Worm (Caenorhabditis elegans) whole organism, young adult: ENCODE results near the gene fbxa-147.
A peak's percentile ranks its signal among the peaks of the same experiment; 100 is the strongest.

ENCODE experiments used
- B0035.1 ChIP-seq: sonication (generic microtip); optimal IDR thresholded peaks from 2 replicates; lab custom pipeline; 2016; ENCODE audit warnings: missing genetic modification characterization, mild to moderate bottlenecking, missing compliant biosample characterization, missing genotype, missing genetic modification reagents
- B0261.1 ChIP-seq: sonication (generic microtip); optimal IDR thresholded peaks from 2 replicates; lab custom pipeline; 2016; ENCODE audit warnings: mild to moderate bottlenecking, missing genetic modification characterization, moderate library complexity, missing compliant biosample characterization
- C06A6.2 ChIP-seq: fragments of 200-800 bp; sonication (Bioruptor generic); conservative IDR thresholded peaks from 2 replicates; pipeline ENCODE4 v1.3.6; 2022; ENCODE audit warnings: missing genetic modification characterization, missing compliant biosample characterization
- K12H6.12 ChIP-seq: fragments of 200-800 bp; sonication (Bioruptor generic); optimal IDR thresholded peaks from 2 replicates; lab custom pipeline; 2018; ENCODE audit warnings: mild to moderate bottlenecking, missing genetic modification characterization, missing compliant biosample characterization
- T26A5.8 ChIP-seq: sonication (generic microtip); optimal IDR thresholded peaks from 2 replicates; lab custom pipeline; 2016; ENCODE audit warnings: missing genetic modification characterization, missing compliant biosample characterization
- Y53G8AR.9 ChIP-seq: fragments of 200-800 bp; sonication (Bioruptor generic); conservative IDR thresholded peaks from 2 replicates; pipeline ENCODE4 v1.3.6; 2022; ENCODE audit warnings: missing genetic modification reagents, missing genetic modification characterization, missing compliant biosample characterization
- Y56A3A.18 ChIP-seq: fragments of 200-800 bp; sonication (Bioruptor generic); IDR thresholded peaks from 2 replicates; pipeline ENCODE4 v1.3.6; 2022; ENCODE audit warnings: missing genetic modification reagents, missing genetic modification characterization, missing compliant biosample characterization
- Y67H2A.10 ChIP-seq: fragments of 200-800 bp; sonication (Bioruptor generic); conservative IDR thresholded peaks from 2 replicates; pipeline ENCODE4 v1.3.6; 2022; ENCODE audit warnings: missing genetic modification reagents, missing genetic modification characterization, missing compliant biosample characterization
- Y79H2A.3 ChIP-seq: fragments of 200-800 bp; sonication (Bioruptor generic); conservative IDR thresholded peaks from 2 replicates; pipeline ENCODE4 v1.3.6; 2022; ENCODE audit warnings: missing genetic modification reagents, missing genetic modification characterization, missing compliant biosample characterization
- Y95B8A.8 ChIP-seq: fragments of 200-800 bp; sonication (Bioruptor generic); IDR thresholded peaks from 2 replicates; pipeline ENCODE4 v1.3.6; 2022; ENCODE audit warnings: missing genetic modification reagents, missing genetic modification characterization, missing compliant biosample characterization
- akir-1 ChIP-seq: fragments of 200-800 bp; sonication (Bioruptor generic); optimal IDR thresholded peaks from 2 replicates; lab custom pipeline; 2018; ENCODE audit warnings: mild to moderate bottlenecking, missing genetic modification characterization, moderate library complexity, missing compliant biosample characterization
- ama-1 ChIP-seq, 3 experiments: fragments of 150-350 bp in 1 of 3; sonication (generic microtip) in 2 of 3; optimal IDR thresholded peaks; 2 replicates each; lab custom pipeline; 2014 to 2018; ENCODE audit warnings: missing biosample characterization in 2 of 3, missing genetic modification characterization in 2 of 3, missing genetic modification reagents in 2 of 3
- athp-1 ChIP-seq: sonication (generic microtip); optimal IDR thresholded peaks from 2 replicates; lab custom pipeline; 2017; ENCODE audit warnings: mild to moderate bottlenecking, missing genetic modification characterization, missing compliant biosample characterization
- attf-3 ChIP-seq: fragments of 200-800 bp; sonication (Bioruptor generic); conservative IDR thresholded peaks from 2 replicates; pipeline ENCODE4 v1.3.6; 2022; ENCODE audit warnings: missing genetic modification reagents, missing genetic modification characterization, missing compliant biosample characterization
- cebp-1 ChIP-seq, 2 experiments: fragments of 200-800 bp in 1 of 2; sonication (Bioruptor generic) in 1 of 2; sonication (generic microtip) in 1 of 2; IDR thresholded peaks in 1 of 2; optimal IDR thresholded peaks in 1 of 2; 2 replicates each; pipeline versions ENCODE4 v1.3.6 to Lab custom; 2017 to 2022; ENCODE audit warnings: missing compliant biosample characterization in 2 of 2, missing genetic modification characterization in 2 of 2, mild to moderate bottlenecking in 1 of 2, missing genetic modification reagents in 1 of 2, moderate library complexity in 1 of 2
- chd-7 ChIP-seq: sonication (generic microtip); optimal IDR thresholded peaks from 2 replicates; lab custom pipeline; 2016; ENCODE audit warnings: mild to moderate bottlenecking, missing genetic modification characterization, moderate library complexity, missing compliant biosample characterization
- efl-1 ChIP-seq: fragments of 150-350 bp; optimal IDR thresholded peaks from 2 replicates; lab custom pipeline; 2014; ENCODE audit warnings: missing biosample characterization, missing genetic modification reagents, missing genetic modification characterization
- egl-18 ChIP-seq: fragments of 200-800 bp; sonication (Bioruptor generic); IDR thresholded peaks from 2 replicates; pipeline ENCODE4 v1.3.6; 2022; ENCODE audit warnings: missing genetic modification reagents, missing genetic modification characterization, missing compliant biosample characterization
- egl-44 ChIP-seq: fragments of 200-800 bp; sonication (Bioruptor generic); IDR thresholded peaks from 2 replicates; pipeline ENCODE4 v1.3.6; 2022; ENCODE audit warnings: missing genetic modification reagents, missing genetic modification characterization, missing compliant biosample characterization
- gei-17 ChIP-seq: fragments of 200-800 bp; sonication (Bioruptor generic); optimal IDR thresholded peaks from 2 replicates; lab custom pipeline; 2018; ENCODE audit warnings: mild to moderate bottlenecking, missing genetic modification characterization, missing compliant biosample characterization
- hlh-26 ChIP-seq: fragments of 200-800 bp; sonication (Bioruptor generic); conservative IDR thresholded peaks from 2 replicates; pipeline ENCODE4 v1.3.6; 2022; ENCODE audit warnings: missing genetic modification reagents, missing genetic modification characterization, missing compliant biosample characterization
- hmg-1.2 ChIP-seq: fragments of 200-800 bp; sonication (Bioruptor generic); IDR thresholded peaks from 2 replicates; pipeline ENCODE4 v1.3.6; 2022; ENCODE audit warnings: missing genetic modification reagents, missing genetic modification characterization, missing compliant biosample characterization
- lin-40 ChIP-seq: sonication (generic microtip); optimal IDR thresholded peaks from 2 replicates; lab custom pipeline; 2016; ENCODE audit warnings: missing genetic modification characterization, mild to moderate bottlenecking, missing compliant biosample characterization, missing genotype, missing genetic modification reagents
- lin-54 ChIP-seq: fragments of 200-800 bp; sonication (Bioruptor generic); optimal IDR thresholded peaks from 2 replicates; lab custom pipeline; 2018; ENCODE audit warnings: mild to moderate bottlenecking, missing genetic modification characterization, missing compliant biosample characterization
- lir-1 ChIP-seq: fragments of 200-800 bp; sonication (Bioruptor generic); conservative IDR thresholded peaks from 2 replicates; pipeline ENCODE4 v1.3.6; 2022; ENCODE audit warnings: missing genetic modification reagents, missing genetic modification characterization, missing compliant biosample characterization
- lsy-27 ChIP-seq: sonication (generic microtip); optimal IDR thresholded peaks from 2 replicates; lab custom pipeline; 2017; ENCODE audit warnings: missing genetic modification characterization, mild to moderate bottlenecking, missing compliant biosample characterization, antibody characterized with exemption, missing genotype, borderline replicate concordance; ENCODE audit not compliant: insufficient read depth
- mcd-1 ChIP-seq: fragments of 200-800 bp; sonication (Bioruptor generic); IDR thresholded peaks from 2 replicates; pipeline ENCODE4 v1.3.6; 2022; ENCODE audit warnings: missing genetic modification reagents, missing genetic modification characterization, missing compliant biosample characterization
- nfya-1 ChIP-seq: sonication (generic microtip); optimal IDR thresholded peaks from 2 replicates; lab custom pipeline; 2017; ENCODE audit warnings: antibody characterized with exemption, missing compliant biosample characterization, missing genetic modification characterization, borderline replicate concordance; ENCODE audit not compliant: insufficient read depth
- nfya-2 ChIP-seq: fragments of 200-800 bp; sonication (Bioruptor generic); IDR thresholded peaks from 2 replicates; pipeline ENCODE4 v1.3.6; 2022; ENCODE audit warnings: missing genetic modification reagents, missing genetic modification characterization, missing compliant biosample characterization
- nfyb-1 ChIP-seq: fragments of 200-800 bp; sonication (Bioruptor generic); IDR thresholded peaks from 2 replicates; pipeline ENCODE4 v1.3.6; 2022; ENCODE audit warnings: missing genetic modification reagents, missing genetic modification characterization, missing compliant biosample characterization
- nhr-179 ChIP-seq: sonication (generic microtip); optimal IDR thresholded peaks from 2 replicates; lab custom pipeline; 2016; ENCODE audit warnings: mild to moderate bottlenecking, missing genetic modification characterization, missing compliant biosample characterization
- nhr-90 ChIP-seq: sonication (generic microtip); optimal IDR thresholded peaks from 2 replicates; lab custom pipeline; 2016; ENCODE audit warnings: missing genotype, mild to moderate bottlenecking, missing genetic modification characterization, missing compliant biosample characterization
- repo-1 ChIP-seq: sonication (generic microtip); optimal IDR thresholded peaks from 2 replicates; lab custom pipeline; 2017; ENCODE audit warnings: mild to moderate bottlenecking, missing genetic modification characterization, missing compliant biosample characterization
- rpc-1 ChIP-seq, 2 experiments: fragments of 150-350 bp in 1 of 2; sonication (generic microtip) in 1 of 2; optimal IDR thresholded peaks; 2 replicates each; lab custom pipeline; 2014 to 2018; ENCODE audit warnings: missing biosample characterization in 1 of 2, missing genetic modification characterization in 1 of 2, missing genetic modification reagents in 1 of 2, missing genotype in 1 of 2
- snpc-3.4 ChIP-seq: sonication (generic microtip); optimal IDR thresholded peaks from 2 replicates; lab custom pipeline; 2017; ENCODE audit warnings: missing genetic modification characterization, mild to moderate bottlenecking, missing compliant biosample characterization, antibody characterized with exemption, moderate library complexity, missing genotype, missing genetic modification reagents
- snpc-4 ChIP-seq, 5 experiments: fragments of 150-350 bp in 1 of 5; sonication (generic microtip) in 4 of 5; optimal IDR thresholded peaks; 2 replicates each; lab custom pipeline; 2014 to 2018; ENCODE audit warnings: missing genetic modification characterization in 5 of 5, missing biosample characterization in 3 of 5, antibody characterized with exemption in 2 of 5, mild to moderate bottlenecking in 2 of 5, missing compliant biosample characterization in 2 of 5, missing genotype in 2 of 5, moderate library complexity in 2 of 5, missing genetic modification reagents in 1 of 5
- zfh-2 ChIP-seq: fragments of 200-800 bp; sonication (Bioruptor generic); conservative IDR thresholded peaks from 2 replicates; pipeline ENCODE4 v1.3.6; 2022; ENCODE audit warnings: missing genetic modification reagents, missing genetic modification characterization, missing compliant biosample characterization
- zim-3 ChIP-seq: sonication (generic microtip); optimal IDR thresholded peaks from 2 replicates; lab custom pipeline; 2017; ENCODE audit warnings: mild to moderate bottlenecking, missing genetic modification characterization, moderate library complexity, missing compliant biosample characterization
- ztf-18 ChIP-seq: sonication (generic microtip); optimal IDR thresholded peaks from 2 replicates; lab custom pipeline; 2016; ENCODE audit warnings: missing genotype, mild to moderate bottlenecking, missing genetic modification characterization, missing compliant biosample characterization
- ztf-3 ChIP-seq: fragments of 200-800 bp; sonication (Bioruptor generic); optimal IDR thresholded peaks from 2 replicates; lab custom pipeline; 2018; ENCODE audit warnings: mild to moderate bottlenecking, missing genetic modification characterization, missing compliant biosample characterization

The fbxa-147 gene

ce11 chrV:14686231-14687105 lies 29.8 kb upstream of the fbxa-147 start (continued):
- TF ChIP-seq nhr-90 (tag; lab: Kevin White, UChicago) (no peak), T26A5.8 (tag; lab: Kevin White, UChicago) (no peak), B0261.1 (no peak), snpc-3.4 (no peak), lin-40 (tag; lab: Kevin White, UChicago) (no peak), rpc-1 (optimal IDR thresholded peaks at IDR 0.05; lab: Kevin White, UChicago) (no peak), rpc-1 (tag; optimal IDR thresholded peaks at IDR 0.05; lab: Kevin White, UChicago) (no peak), attf-3 (GFP tag; lab: Robert Waterston, UW) (no peak), hlh-26 (GFP tag; lab: Robert Waterston, UW) (no peak), mcd-1 (GFP tag; lab: Robert Waterston, UW) (peak; percentile 31; the same call in 1 of the 2 replicates), nhr-179 (tag; lab: Kevin White, UChicago) (no peak), repo-1 (tag; lab: Kevin White, UChicago) (no peak), lir-1 (GFP tag; lab: Robert Waterston, UW) (no peak), zim-3 (tag; lab: Kevin White, UChicago) (no peak), egl-44 (GFP tag; lab: Robert Waterston, UW) (no peak), egl-18 (no peak), cebp-1 (GFP tag; IDR thresholded peaks at IDR 0.05; lab: Robert Waterston, UW) (no peak), cebp-1 (tag; optimal IDR thresholded peaks at IDR 0.05; lab: Kevin White, UChicago) (no peak), ama-1 (optimal IDR thresholded peaks at IDR 0.05; lab: Kevin White, UChicago) (peak; percentile 76), ama-1 (GFP tag; optimal IDR thresholded peaks at IDR 0.05; lab: Kevin White, UChicago) (no peak), nfya-1 (tag; lab: Kevin White, UChicago) (no peak), lin-54 (GFP tag; lab: Kevin White, UChicago) (no peak), C06A6.2 (GFP tag; lab: Robert Waterston, UW) (no peak), B0035.1 (tag; lab: Kevin White, UChicago) (no peak), K12H6.12 (no peak), athp-1 (no peak), Y56A3A.18 (GFP tag; lab: Robert Waterston, UW) (no peak)

DNA sequence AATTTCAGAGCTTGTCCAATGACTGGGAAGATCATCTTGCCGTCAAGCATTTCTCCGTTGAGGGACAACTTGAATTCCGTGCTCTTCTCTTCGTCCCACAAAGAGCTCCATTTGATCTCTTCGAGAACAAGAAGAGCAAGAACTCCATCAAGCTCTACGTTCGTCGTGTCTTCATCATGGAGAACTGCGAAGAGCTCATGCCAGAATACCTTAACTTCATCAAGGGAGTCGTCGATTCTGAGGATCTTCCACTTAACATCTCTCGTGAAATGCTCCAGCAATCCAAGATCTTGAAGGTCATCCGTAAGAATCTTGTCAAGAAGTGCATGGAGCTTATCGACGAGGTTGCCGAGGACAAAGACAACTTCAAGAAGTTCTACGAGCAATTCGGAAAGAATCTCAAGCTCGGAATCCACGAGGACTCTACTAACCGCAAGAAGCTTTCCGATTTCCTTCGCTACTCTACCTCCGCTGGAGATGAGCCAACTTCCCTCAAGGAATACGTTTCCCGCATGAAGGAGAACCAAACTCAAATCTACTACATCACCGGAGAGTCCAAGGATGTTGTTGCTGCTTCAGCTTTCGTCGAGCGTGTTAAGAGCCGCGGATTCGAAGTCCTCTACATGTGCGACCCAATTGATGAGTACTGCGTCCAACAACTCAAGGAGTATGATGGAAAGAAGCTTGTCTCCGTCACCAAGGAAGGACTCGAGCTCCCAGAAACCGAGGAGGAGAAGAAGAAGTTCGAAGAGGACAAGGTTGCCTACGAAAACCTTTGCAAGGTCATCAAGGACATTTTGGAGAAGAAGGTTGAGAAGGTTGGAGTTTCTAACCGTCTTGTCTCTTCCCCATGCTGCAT lies 29.0 kb upstream of the fbxa-147 start:
- no peak for TF ChIP-seq athp-1
- no peak for TF ChIP-seq Y67H2A.10 (GFP tag; lab: Robert Waterston, UW)
- TF ChIP-seq zfh-2 (GFP tag; lab: Robert Waterston, UW) = 0 out of 2 replicates have a peak, but pooled peaks have one; percentile 54
- peak; percentile 28; the same call in 1 of the 2 replicates for TF ChIP-seq Y53G8AR.9
- no peak for TF ChIP-seq efl-1 (GFP tag; lab: Kevin White, UChicago)
- no peak for TF ChIP-seq lsy-27 (tag; lab: Kevin White, UChicago)
- no peak for TF ChIP-seq gei-17
- TF ChIP-seq snpc-3.4 = peak; percentile 26
- peak; percentile 7; the same call in 1 of the 2 replicates for TF ChIP-seq nfyb-1 (GFP tag; lab: Robert Waterston, UW)
- TF ChIP-seq egl-44 (GFP tag; lab: Robert Waterston, UW) = no peak; the same call in none of the 2 replicates
- TF ChIP-seq akir-1 (GFP tag; lab: Kevin White, UChicago) = no peak
- no peak for TF ChIP-seq repo-1 (tag; lab: Kevin White, UChicago)
- no peak for TF ChIP-seq zim-3 (tag; lab: Kevin White, UChicago)
- no peak for TF ChIP-seq snpc-4 (GFP tag; optimal IDR thresholded peaks at IDR 0.05; lab: Kevin White, UChicago)
- TF ChIP-seq snpc-4 (tag; optimal IDR thresholded peaks at IDR 0.05; lab: Kevin White, UChicago) = peak in 1 of 4 experiments; percentile 30
- TF ChIP-seq chd-7 (tag; lab: Kevin White, UChicago) = no peak
- TF ChIP-seq nfya-2 = no peak
- no peak; the same call in 1 of the 2 replicates for TF ChIP-seq hmg-1.2
- no peak for TF ChIP-seq ztf-18 (tag; lab: Kevin White, UChicago)
- no peak for TF ChIP-seq nfya-1 (tag; lab: Kevin White, UChicago)
- no peak for TF ChIP-seq ztf-3 (GFP tag; lab: Kevin White, UChicago)
- no peak for TF ChIP-seq Y79H2A.3
- TF ChIP-seq T26A5.8 (tag; lab: Kevin White, UChicago) = no peak
- TF ChIP-seq Y95B8A.8 (GFP tag; lab: Robert Waterston, UW) = peak; percentile 7; the same call in 1 of the 2 replicates
